Fruit fly (Drosophila melanogaster) whole organism, larva: ENCODE results near the gene CG33928.

Experiments
- noc ChIP-seq: fragments of 200-800 bp; sonication (Bioruptor generic); optimal IDR thresholded peaks from 3 replicates; lab custom pipeline; 2019; ENCODE audit warnings: missing biosample characterization, mild to moderate bottlenecking, missing genetic modification characterization, moderate library complexity

CG33928 gene

DNA sequence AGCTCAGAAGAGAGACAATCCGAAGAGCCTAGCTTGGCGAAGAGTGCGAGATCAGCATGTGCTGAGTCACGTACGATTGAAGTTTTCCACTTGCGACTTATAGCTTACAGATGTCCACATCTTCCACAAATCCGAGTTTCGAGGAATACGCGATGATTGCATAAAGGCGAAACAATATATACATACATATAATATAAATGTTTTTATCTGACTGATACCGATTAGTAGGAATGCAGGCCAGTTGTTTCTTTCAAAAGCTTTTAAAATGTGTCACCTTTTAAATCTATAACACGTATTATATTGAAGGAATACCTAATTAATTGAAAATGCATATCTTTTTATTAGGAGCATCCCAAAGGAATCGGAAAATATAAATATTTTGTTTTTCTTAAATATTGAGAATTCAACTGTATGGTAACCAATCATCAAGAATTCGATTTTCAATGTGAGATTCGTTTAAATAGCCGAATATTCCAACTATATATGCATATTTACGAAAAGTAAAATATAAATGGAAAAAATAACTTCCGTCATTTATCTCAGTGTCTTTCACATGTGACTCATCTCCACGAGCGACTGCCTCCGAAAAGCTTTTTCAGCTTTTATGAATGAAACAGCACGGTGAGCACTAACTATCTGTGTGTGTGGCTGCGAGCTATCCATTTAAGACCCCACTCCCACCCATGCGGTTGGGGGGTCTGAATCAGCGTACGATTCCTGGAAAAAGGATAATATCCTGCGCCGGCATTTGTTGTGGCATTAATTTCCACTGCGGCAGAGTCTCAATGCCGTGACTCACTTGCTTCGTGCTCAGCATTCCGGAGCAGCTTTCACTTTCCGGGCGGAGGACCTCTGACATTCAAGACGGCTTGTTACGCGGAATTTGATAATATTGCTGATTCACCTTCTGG lies 14.4 kb upstream of the CG33928 start:
- TF ChIP-seq noc (tag; lab: Kevin White, UChicago) = peak; percentile 84

DNA sequence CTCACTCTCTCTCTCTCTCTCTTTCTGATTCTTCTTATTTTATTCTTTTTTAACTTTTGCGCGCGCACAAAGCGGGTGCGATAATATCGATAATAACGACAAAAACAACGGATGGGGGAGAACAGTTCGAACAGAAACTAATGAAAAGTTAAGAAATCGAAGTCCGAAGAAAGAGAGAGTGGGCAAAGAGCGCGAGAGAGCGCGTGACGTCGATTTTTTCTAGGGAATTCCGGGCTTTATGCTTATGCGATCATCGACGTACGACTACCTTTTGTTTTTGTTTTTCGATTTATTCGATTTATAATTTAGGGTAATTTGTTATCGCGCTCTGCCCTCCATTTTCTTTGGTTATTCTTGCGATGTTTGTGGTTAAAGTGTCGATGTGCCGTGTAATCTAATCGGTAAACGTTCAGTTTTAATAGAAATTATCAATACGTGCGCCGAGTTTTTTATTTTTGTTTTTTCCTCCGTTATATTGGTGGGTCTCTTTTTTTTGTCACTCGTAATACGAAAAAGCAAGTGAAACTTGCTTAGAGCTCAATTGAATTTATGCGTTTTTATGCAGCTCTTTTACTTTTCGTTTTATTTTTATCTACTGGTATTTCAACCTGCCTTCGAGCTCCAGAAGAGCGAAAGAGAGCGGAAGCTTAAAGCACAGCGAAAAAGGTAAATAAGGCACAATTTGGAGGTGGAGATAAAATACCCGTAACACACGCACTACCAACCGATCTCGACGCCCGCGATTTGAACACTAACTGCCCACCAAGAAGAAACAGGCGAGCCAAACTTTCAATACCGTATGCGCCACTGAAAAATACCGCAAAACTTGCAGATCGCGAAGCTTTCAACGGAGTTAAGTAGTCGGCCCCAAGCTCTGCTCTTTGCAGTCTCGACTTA lies 13.5 kb upstream of the CG33928 start, which contains the start of gene dl:
Gene dl (minus strand): TSS at position 757 of the 897 bp plus-strand sequence.
- TF ChIP-seq noc (tag; lab: Kevin White, UChicago) = peak; percentile 16

DNA sequence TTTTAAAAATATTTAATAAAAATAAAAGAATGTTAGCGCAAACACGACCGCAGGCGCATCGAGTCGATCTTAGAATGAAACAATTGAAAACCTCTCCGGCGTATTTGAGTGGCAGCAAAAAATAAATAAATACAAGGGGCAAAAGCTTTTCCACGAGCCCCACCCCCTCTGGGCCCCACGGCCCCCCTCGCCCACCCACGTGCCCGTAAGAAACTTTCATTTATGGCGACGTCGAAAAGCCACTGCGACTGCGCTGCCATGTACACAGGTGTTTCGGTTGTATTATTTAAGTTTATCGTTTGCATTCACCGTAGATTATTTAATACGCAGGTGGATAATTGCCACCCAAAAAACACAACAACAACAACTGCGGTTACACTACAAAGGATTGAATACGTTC lies 12.0 kb upstream of the CG33928 start:
- TF ChIP-seq noc (tag; lab: Kevin White, UChicago) = no peak

DNA sequence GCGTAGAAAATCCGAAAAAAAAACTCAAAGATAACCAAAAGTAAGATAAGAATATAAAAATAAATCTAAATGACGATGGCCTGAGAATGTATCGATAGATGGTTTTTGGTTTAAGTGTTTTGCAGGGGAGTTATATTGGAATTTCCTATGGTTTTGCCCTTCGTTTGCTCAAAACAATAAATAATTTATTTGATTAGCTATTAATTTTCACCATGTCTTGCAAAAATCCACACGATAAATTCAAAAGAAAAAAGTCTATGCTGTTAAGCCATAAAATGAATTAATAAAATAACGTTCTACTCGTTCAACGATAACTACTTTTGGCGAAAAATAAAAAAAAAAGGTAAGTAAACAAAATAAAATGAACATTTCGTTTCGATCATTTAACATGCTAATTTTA lies 10.7 kb upstream of the CG33928 start:
- no peak for TF ChIP-seq noc (tag; lab: Kevin White, UChicago)

DNA sequence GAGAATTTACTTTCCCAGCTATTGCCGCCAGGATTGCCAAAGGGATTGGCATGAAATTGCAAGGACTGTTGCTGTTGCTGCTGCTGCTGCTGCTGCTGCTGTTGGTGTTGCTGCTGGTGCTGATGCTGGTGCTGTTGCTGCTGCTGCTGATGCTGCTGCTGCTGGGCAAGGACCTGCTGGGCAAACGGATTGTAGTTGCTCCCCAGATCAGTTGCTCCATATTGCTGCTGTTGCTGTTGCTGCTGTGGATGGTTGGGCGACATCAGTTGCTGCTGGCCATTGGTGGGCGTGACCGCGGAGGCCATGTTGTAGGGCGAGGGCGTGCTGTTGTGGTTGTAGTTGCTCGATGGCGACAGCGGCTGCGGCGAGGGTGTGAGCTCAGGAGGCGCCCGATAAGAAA lies 1.2 kb upstream of the CG33928 start:
- no peak for TF ChIP-seq noc (tag; lab: Kevin White, UChicago)

DNA sequence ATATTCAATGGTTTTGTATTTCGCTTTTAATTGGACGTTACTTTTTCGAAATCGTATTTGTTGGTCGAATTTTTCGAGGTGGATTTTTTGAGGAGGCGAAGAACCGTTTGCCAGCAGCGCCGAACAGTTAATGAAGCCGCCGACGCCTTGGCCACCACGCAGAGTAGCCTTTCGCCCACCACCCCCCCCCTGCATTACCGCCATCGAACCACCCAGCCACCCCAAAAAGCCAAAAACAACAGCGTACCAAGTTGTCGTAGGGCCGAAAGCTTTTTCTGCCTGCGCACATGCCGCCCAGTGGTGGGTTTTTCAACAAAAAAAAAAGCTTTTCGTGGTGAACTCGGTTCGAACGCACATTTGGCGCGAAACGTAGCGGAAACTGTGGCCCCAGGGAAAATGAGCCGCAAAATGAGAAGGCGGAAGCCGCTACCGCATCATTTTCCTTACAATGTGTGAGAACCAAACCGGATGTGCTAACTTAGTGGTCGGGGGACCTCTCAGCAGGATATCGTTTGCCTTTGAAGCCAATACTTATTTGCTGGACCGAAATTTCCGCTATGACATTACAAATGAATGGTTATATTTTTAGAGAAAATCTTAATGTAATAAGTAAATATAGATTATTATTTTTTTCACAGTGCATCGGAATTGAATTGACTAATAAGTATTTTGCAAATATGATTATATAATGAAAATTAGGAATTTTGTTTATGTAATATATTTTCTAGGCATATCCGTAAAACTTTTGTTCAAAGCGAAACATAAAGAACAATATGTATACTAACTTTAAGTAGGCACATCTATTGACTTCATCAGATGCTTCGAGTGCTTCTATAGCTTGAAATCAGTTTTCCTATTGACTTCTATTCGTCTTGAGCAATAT lies 3.1 kb downstream of the CG33928 start, which contains the start of the genes Dif and CG5043:
Gene Dif (minus strand): TSS at position 132 of the 883 bp plus-strand sequence.
Gene CG5043 (plus strand): TSS at position 833 of the 883 bp plus-strand sequence.
- TF ChIP-seq noc (tag; lab: Kevin White, UChicago) = no peak

DNA sequence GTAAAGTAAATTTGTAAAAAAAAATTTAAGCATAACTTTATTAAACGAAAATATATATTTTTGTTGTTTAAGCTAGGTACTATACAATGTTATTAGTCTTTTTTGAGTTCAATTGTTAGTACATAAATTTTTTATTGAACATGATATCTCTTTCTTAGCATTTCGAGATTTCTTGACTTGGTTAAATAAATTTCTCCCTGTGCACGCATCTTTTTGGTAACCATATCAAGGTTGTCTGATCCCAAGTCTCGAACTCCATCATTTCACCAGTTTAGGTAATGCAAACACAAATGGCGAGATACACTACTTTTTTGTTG lies 5.1 kb downstream of the CG33928 start:
- no peak for TF ChIP-seq noc (tag; lab: Kevin White, UChicago)

DNA sequence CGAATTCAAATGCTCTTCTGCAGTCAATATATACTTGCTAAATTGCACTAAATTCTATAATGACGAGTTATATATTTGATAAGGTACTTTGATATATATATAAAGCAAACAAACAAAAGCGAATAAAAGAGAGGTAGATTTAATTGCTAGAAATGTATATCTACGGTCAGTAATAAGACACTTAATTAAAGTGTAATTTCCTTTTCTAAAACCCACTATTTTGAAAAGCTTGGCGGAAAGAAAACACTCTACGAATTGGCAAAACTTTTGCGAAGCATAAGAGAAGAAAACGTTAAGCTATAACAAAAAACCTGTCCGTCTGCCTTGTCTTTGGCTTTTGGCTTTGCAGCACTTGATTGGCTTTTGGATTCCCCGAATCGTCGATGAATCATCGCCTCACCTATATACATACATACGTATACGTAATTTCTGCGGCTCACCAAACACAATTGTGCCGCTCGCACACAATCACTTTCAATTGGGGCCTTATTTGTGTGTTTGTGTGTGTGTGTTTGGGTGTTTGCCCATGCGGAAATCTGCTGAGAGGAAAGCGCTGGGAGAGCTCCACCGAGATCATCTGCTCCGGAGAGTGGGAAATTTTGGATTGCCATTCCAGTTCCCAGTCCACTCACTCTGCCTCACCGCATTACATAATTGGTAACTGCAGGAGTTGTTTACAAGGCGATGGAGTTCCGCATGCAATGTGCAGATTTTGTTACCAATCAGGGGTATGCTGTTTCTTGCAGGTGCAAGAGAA lies 5.6 kb downstream of the CG33928 start:
- peak; percentile 30 for TF ChIP-seq noc (tag; lab: Kevin White, UChicago)

DNA sequence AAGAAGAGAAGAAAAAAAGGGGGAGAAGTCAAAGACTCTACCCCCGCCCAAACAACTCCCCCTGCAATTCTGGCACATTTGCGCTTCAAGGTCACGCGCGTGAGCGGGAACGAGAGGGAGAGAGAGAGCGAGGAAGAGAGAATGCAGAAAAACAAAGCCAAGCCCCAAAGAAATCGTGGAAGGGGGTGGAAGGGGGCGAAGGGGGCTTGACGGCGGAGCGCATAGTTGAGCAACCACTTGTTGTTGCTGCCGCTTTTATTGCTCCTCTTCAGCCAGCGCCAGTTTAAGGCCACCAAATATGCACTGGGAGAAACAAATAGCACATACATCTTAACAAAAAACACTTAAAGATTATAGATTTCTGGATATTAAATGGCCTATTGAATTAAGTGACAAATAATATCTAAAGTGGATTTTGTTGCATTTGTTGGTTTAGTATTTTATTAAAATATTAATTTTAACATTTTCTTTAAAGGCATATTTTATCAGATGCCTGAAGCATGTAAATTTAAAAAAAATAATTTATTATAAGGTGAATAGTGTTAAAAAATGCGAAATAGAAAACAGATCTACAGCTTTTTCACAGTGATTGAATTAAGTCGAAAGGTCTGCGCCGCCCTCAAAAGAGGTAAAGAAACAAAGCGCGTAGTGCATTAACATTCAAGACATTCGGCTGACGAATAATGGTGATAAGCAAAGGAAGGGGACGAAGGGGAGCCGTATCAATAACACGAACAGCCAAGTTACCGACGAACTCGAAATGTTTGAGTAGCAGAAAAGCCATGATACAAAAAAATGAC lies 6.4 kb downstream of the CG33928 start:
- TF ChIP-seq noc (tag; lab: Kevin White, UChicago) = peak; percentile 97

DNA sequence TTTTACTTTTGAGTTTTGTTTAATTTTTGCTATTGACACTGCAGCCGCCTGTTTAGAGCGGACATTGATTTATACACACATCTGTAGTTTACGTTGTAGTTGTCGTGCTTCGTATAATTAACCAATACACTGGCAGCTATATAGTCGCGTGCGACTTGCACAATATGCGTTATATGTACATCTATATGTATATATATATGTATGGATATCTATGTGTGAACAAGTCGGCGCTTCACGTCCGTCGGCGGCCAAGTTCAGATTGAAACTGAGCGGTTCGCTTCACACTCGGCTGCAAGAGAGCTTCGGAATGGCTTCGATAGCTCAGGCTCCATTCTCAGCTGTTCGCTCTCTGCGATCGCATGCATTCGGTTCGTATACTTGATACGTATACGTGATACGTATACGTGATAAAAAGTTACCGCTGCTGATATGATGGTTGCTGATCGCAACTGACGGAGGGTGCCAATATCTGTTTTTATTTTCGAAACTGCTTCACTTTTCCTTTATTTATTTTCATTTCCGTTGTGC lies 8.4 kb downstream of the CG33928 start:
- peak; percentile 14 for TF ChIP-seq noc (tag; lab: Kevin White, UChicago)

DNA sequence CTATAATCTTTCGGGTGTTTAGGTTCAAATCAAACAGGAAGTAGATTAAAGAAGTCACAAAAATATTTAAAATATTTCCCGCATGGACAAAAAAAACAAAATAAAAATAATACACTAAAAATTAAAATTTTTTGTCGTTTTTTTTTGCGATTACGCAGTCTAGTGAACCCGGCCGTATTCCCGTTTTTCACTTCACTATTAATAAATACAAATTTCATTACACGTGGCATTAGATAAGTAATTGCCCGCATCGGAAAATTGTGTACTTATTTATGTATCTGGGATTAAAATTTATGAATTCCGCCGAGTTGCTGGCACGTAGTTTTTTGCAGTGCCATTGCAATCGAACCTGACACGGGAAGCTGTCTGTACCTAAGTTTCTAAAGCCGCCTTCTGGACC lies 9.2 kb downstream of the CG33928 start:
- TF ChIP-seq noc (tag; lab: Kevin White, UChicago) = no peak

DNA sequence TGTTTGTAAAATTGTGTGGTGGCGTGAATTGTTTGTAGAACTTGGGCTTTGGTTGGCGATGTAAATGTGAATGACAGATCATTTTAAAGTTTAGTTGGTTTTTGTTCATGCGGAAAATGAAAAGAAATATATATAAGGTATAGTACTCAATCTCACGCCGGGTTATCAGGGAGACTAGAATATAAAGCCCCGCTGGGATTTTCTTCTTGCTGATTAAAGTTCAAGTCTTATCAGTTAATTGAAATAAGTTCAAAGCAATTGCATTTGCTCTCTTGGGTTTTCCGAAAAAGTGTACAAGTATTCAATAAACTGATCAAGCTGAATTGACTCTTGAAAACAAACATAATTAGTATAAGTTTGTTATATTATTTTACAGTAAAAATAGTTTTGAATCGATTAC lies 11.0 kb downstream of the CG33928 start:
- TF ChIP-seq noc (tag; lab: Kevin White, UChicago) = no peak

DNA sequence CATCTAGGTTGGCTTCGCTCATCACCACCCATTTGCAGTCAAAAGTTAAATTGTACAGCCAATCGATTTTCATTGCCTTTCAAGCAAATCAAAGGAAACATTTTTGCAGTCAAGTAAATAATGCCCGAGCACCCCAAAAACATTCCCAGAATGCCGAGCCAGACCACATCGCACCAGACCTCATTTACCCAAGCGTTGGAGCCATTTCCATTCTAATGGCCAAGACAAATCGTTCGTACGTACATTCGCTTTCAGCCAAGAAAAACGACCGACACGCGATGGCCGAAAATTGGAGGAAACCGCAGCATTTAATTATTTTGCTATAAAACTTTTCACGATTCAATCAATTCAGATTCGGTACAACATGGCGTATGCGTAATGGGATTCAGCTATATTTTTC lies 11.4 kb downstream of the CG33928 start:
- TF ChIP-seq noc (tag; lab: Kevin White, UChicago) = no peak
